Fruit fly (Drosophila melanogaster) whole organism, embryonic: ENCODE results near the gene CG32066.

Experiments used
- Asciz ChIP-seq: fragments of 200-800 bp; sonication (Bioruptor generic); optimal IDR thresholded peaks from 2 replicates; lab custom pipeline; 2017; ENCODE audit warnings: missing biosample characterization, mild to moderate bottlenecking, missing genetic modification characterization, missing genetic modification reagents
- Bdp1 ChIP-seq: fragments of 200-800 bp; sonication (Bioruptor generic); optimal IDR thresholded peaks from 3 replicates; lab custom pipeline; 2016; ENCODE audit warnings: missing biosample characterization, missing genetic modification characterization
- CG10431 ChIP-seq: fragments of 200-800 bp; sonication (Bioruptor generic); optimal IDR thresholded peaks from 3 replicates; lab custom pipeline; 2018; ENCODE audit warnings: missing biosample characterization, mild to moderate bottlenecking, missing genetic modification characterization
- CG11696 ChIP-seq: fragments of 200-800 bp; sonication (Bioruptor generic); IDR thresholded peaks from 2 replicates; pipeline ENCODE4 v1.3.6; 2022; ENCODE audit warnings: missing biosample characterization, missing genetic modification characterization
- CG13775 ChIP-seq: fragments of 200-800 bp; sonication (Bioruptor generic); optimal IDR thresholded peaks from 3 replicates; lab custom pipeline; 2017; ENCODE audit warnings: missing biosample characterization, mild to moderate bottlenecking, missing genetic modification characterization
- CG14014 ChIP-seq: fragments of 200-800 bp; sonication (Bioruptor generic); IDR thresholded peaks from 2 replicates; pipeline ENCODE4 v1.3.6; 2022; ENCODE audit warnings: missing biosample characterization, missing genetic modification characterization
- CG14667 ChIP-seq: fragments of 200-800 bp; sonication (Bioruptor generic); IDR thresholded peaks from 2 replicates; pipeline ENCODE4 v1.3.6; 2022; ENCODE audit warnings: missing biosample characterization, missing genetic modification characterization
- CG15479 ChIP-seq: fragments of 200-800 bp; sonication (Bioruptor generic); optimal IDR thresholded peaks from 3 replicates; lab custom pipeline; 2019; ENCODE audit warnings: missing biosample characterization, mild to moderate bottlenecking, missing genetic modification characterization, moderate library complexity
- CG1647 ChIP-seq: fragments of 200-800 bp; sonication (Bioruptor generic); optimal IDR thresholded peaks from 3 replicates; lab custom pipeline; 2016; ENCODE audit warnings: missing biosample characterization, missing genetic modification characterization
- CG16779 ChIP-seq: fragments of 200-800 bp; sonication (Bioruptor generic); IDR thresholded peaks from 2 replicates; pipeline ENCODE4 v1.3.6; 2022; ENCODE audit warnings: missing biosample characterization, missing genetic modification characterization
- CG17328 ChIP-seq: fragments of 200-800 bp; sonication (Bioruptor generic); IDR thresholded peaks from 2 replicates; pipeline ENCODE4 v1.3.6; 2022; ENCODE audit warnings: missing biosample characterization, missing genetic modification characterization
- CG17359 ChIP-seq: fragments of 200-800 bp; sonication (Bioruptor generic); optimal IDR thresholded peaks from 3 replicates; lab custom pipeline; 2018; ENCODE audit warnings: missing biosample characterization, mild to moderate bottlenecking, missing genetic modification characterization, moderate library complexity
- CG2129 ChIP-seq: fragments of 200-800 bp; sonication (Bioruptor generic); IDR thresholded peaks from 2 replicates; pipeline ENCODE4 v1.3.6; 2022; ENCODE audit warnings: missing biosample characterization, missing genetic modification characterization; ENCODE audit not compliant: partially characterized antibody
- CG2889 ChIP-seq: fragments of 200-800 bp; sonication (Bioruptor generic); IDR thresholded peaks from 3 replicates; pipeline ENCODE4 v1.3.6; 2022; ENCODE audit warnings: missing biosample characterization, missing genetic modification characterization
- CG30020 ChIP-seq: fragments of 200-800 bp; optimal IDR thresholded peaks from 2 replicates; lab custom pipeline; 2019; ENCODE audit warnings: missing biosample characterization, mild to moderate bottlenecking, missing genetic modification characterization, moderate library complexity
- CG31224 ChIP-seq: fragments of 200-800 bp; sonication (Bioruptor generic); IDR thresholded peaks from 2 replicates; pipeline ENCODE4 v1.3.6; 2022; ENCODE audit warnings: missing biosample characterization, missing genetic modification characterization
- CG34422 ChIP-seq: fragments of 200-800 bp; sonication (Bioruptor generic); IDR thresholded peaks from 3 replicates; pipeline ENCODE4 v1.3.6; 2022; ENCODE audit warnings: missing biosample characterization, missing genetic modification characterization
- CG4424 ChIP-seq: fragments of 200-800 bp; sonication (Bioruptor generic); optimal IDR thresholded peaks from 3 replicates; lab custom pipeline; 2016; ENCODE audit warnings: missing biosample characterization, missing genetic modification characterization
- CG6791 ChIP-seq: fragments of 200-800 bp; sonication (Bioruptor generic); IDR thresholded peaks from 3 replicates; pipeline ENCODE4 v1.3.6; 2022; ENCODE audit warnings: missing biosample characterization, missing genetic modification characterization; ENCODE audit not compliant: partially characterized antibody
- CG7271 ChIP-seq: fragments of 200-800 bp; sonication (Bioruptor generic); optimal IDR thresholded peaks from 2 replicates; lab custom pipeline; 2018; ENCODE audit warnings: missing biosample characterization, mild to moderate bottlenecking, missing genetic modification characterization, moderate library complexity
- CG7987 ChIP-seq: fragments of 200-800 bp; sonication (Bioruptor generic); optimal IDR thresholded peaks from 2 replicates; lab custom pipeline; 2018; ENCODE audit warnings: missing biosample characterization, mild to moderate bottlenecking, missing genetic modification characterization, moderate library complexity
- CG9215 ChIP-seq: fragments of 200-800 bp; sonication (Bioruptor generic); IDR thresholded peaks from 2 replicates; pipeline ENCODE4 v1.3.6; 2022; ENCODE audit warnings: missing biosample characterization, missing genetic modification characterization
- CG9437 ChIP-seq: fragments of 200-800 bp; sonication (Bioruptor generic); optimal IDR thresholded peaks from 2 replicates; lab custom pipeline; 2018; ENCODE audit warnings: missing biosample characterization, mild to moderate bottlenecking, missing genetic modification characterization
- CoRest ChIP-seq: fragments of 200-800 bp; sonication (Bioruptor generic); optimal IDR thresholded peaks from 3 replicates; lab custom pipeline; 2018; ENCODE audit warnings: missing biosample characterization, mild to moderate bottlenecking, missing genetic modification characterization, moderate library complexity
- E2f2 ChIP-seq: fragments of 200-800 bp; sonication (Bioruptor generic); IDR thresholded peaks from 2 replicates; pipeline ENCODE4 v1.3.6; 2022; ENCODE audit warnings: missing biosample characterization, missing genetic modification characterization
- Fer1 ChIP-seq: fragments of 200-800 bp; sonication (Bioruptor generic); optimal IDR thresholded peaks from 2 replicates; lab custom pipeline; 2017; ENCODE audit warnings: missing biosample characterization, mild to moderate bottlenecking, missing genetic modification characterization
- HHEX ChIP-seq: fragments of 200-800 bp; sonication (Bioruptor generic); optimal IDR thresholded peaks from 3 replicates; lab custom pipeline; 2017; ENCODE audit warnings: missing biosample characterization, mild to moderate bottlenecking, missing genetic modification characterization, missing genetic modification reagents
- Hr78 ChIP-seq, 2 experiments: fragments of 200-800 bp in 1 of 2; fragments of >200 bp in 1 of 2; sonication (Bioruptor generic) in 1 of 2; optimal IDR thresholded peaks; 2 replicates each; lab custom pipeline; 2017 to 2019; ENCODE audit warnings: missing biosample characterization in 2 of 2, missing genetic modification characterization in 2 of 2, mild to moderate bottlenecking in 1 of 2, moderate library complexity in 1 of 2
- Kr ChIP-seq: fragments of 200-800 bp; sonication (Bioruptor generic); optimal IDR thresholded peaks from 2 replicates; lab custom pipeline; 2017; ENCODE audit warnings: missing biosample characterization, mild to moderate bottlenecking, missing genetic modification characterization
- Opbp ChIP-seq: fragments of 200-800 bp; sonication (Bioruptor generic); IDR thresholded peaks from 3 replicates; pipeline ENCODE4 v1.3.6; 2022; ENCODE audit warnings: missing biosample characterization, missing genetic modification characterization; ENCODE audit not compliant: partially characterized antibody
- Ravus ChIP-seq: fragments of 200-800 bp; sonication (Bioruptor generic); IDR thresholded peaks from 2 replicates; pipeline ENCODE4 v1.3.6; 2022; ENCODE audit warnings: missing biosample characterization, missing genetic modification characterization
- Sox102F ChIP-seq: fragments of 200-800 bp; sonication (Bioruptor generic); optimal IDR thresholded peaks from 2 replicates; lab custom pipeline; 2018; ENCODE audit warnings: missing biosample characterization, mild to moderate bottlenecking, missing genetic modification characterization, moderate library complexity
- Tbp ChIP-seq: fragments of >200 bp; optimal IDR thresholded peaks from 2 replicates; lab custom pipeline; 2018; ENCODE audit warnings: missing biosample characterization, missing genetic modification characterization
- ab ChIP-seq: fragments of 200-800 bp; sonication (Bioruptor generic); optimal IDR thresholded peaks from 2 replicates; lab custom pipeline; 2016; ENCODE audit warnings: missing biosample characterization, missing genetic modification characterization
- br ChIP-seq: fragments of >200 bp; optimal IDR thresholded peaks from 2 replicates; lab custom pipeline; 2017
- chif ChIP-seq, 2 experiments: fragments of 200-800 bp; sonication (Bioruptor generic); optimal IDR thresholded peaks; 3 replicates each; lab custom pipeline; 2016; ENCODE audit warnings: missing biosample characterization in 2 of 2, missing genetic modification characterization in 2 of 2
- dmrt99B ChIP-seq: fragments of 200-800 bp; sonication (Bioruptor generic); optimal IDR thresholded peaks from 2 replicates; lab custom pipeline; 2018; ENCODE audit warnings: missing biosample characterization, mild to moderate bottlenecking, missing genetic modification characterization, moderate library complexity
- dpn ChIP-seq, 2 experiments: fragments of 200-800 bp; sonication (Bioruptor generic); optimal IDR thresholded peaks; 3 replicates each; lab custom pipeline; 2016; ENCODE audit warnings: missing biosample characterization in 2 of 2, missing genetic modification characterization in 2 of 2
- ems ChIP-seq: fragments of 200-800 bp; sonication (Bioruptor generic); optimal IDR thresholded peaks from 3 replicates; lab custom pipeline; 2016; ENCODE audit warnings: missing biosample characterization, missing genetic modification characterization
- esg ChIP-seq: fragments of 200-800 bp; sonication (Bioruptor generic); conservative IDR thresholded peaks from 2 replicates; pipeline ENCODE4 v1.3.6; 2022; ENCODE audit warnings: missing biosample characterization, missing genetic modification characterization
- fru ChIP-seq: fragments of >200 bp; optimal IDR thresholded peaks from 2 replicates; lab custom pipeline; 2017
- ham ChIP-seq: fragments of 200-800 bp; sonication (Bioruptor generic); IDR thresholded peaks from 2 replicates; pipeline ENCODE4 v1.3.6; 2022; ENCODE audit warnings: missing biosample characterization, missing genetic modification characterization
- hkb ChIP-seq, 2 experiments: fragments of 200-800 bp in 1 of 2; fragments of >200 bp in 1 of 2; sonication (Bioruptor generic) in 1 of 2; IDR thresholded peaks in 1 of 2; optimal IDR thresholded peaks in 1 of 2; 2 replicates each; pipeline versions ENCODE4 v1.3.6 to Lab custom; 2017 to 2022; ENCODE audit warnings: missing biosample characterization in 1 of 2, missing genetic modification characterization in 1 of 2
- knrl ChIP-seq: fragments of 200-800 bp; sonication (Bioruptor generic); IDR thresholded peaks from 3 replicates; pipeline ENCODE4 v1.3.6; 2022; ENCODE audit warnings: missing biosample characterization, missing genetic modification characterization; ENCODE audit not compliant: partially characterized antibody
- mirr ChIP-seq: fragments of 200-800 bp; sonication (Bioruptor generic); optimal IDR thresholded peaks from 3 replicates; lab custom pipeline; 2018; ENCODE audit warnings: missing biosample characterization, mild to moderate bottlenecking, missing genetic modification characterization
- mld ChIP-seq: fragments of 200-800 bp; sonication (Bioruptor generic); IDR thresholded peaks from 3 replicates; pipeline ENCODE4 v1.3.6; 2022; ENCODE audit warnings: missing biosample characterization, missing genetic modification characterization; ENCODE audit not compliant: partially characterized antibody
- peb ChIP-seq: fragments of 200-800 bp; sonication (Bioruptor generic); IDR thresholded peaks from 2 replicates; pipeline ENCODE4 v1.3.6; 2022; ENCODE audit warnings: missing biosample characterization, missing genetic modification characterization
- sna ChIP-seq: fragments of 200-800 bp; sonication (Bioruptor generic); IDR thresholded peaks from 2 replicates; pipeline ENCODE4 v1.3.6; 2022; ENCODE audit warnings: missing biosample characterization, missing genetic modification characterization; ENCODE audit not compliant: partially characterized antibody
- sob ChIP-seq: fragments of 200-800 bp; sonication (Bioruptor generic); IDR thresholded peaks from 2 replicates; pipeline ENCODE4 v1.3.6; 2022; ENCODE audit warnings: missing biosample characterization, missing genetic modification characterization
- vfl ChIP-seq: fragments of 200-800 bp; sonication (Bioruptor generic); optimal IDR thresholded peaks from 2 replicates; lab custom pipeline; 2016; ENCODE audit warnings: missing biosample characterization, missing genetic modification characterization
- zen ChIP-seq: fragments of 200-800 bp; sonication (Bioruptor generic); optimal IDR thresholded peaks from 3 replicates; lab custom pipeline; 2018; ENCODE audit warnings: missing biosample characterization, mild to moderate bottlenecking, missing genetic modification characterization, moderate library complexity

The CG32066 gene

dm6 chr3L:10681814-10682213 is 21.0 kb upstream of the CG32066 start (continued):
- TF ChIP-seq dmrt99B (no peak), CG4424 (no peak), HHEX (GFP tag; lab: Kevin White, UChicago) (no peak), CG9215 (GFP tag; lab: Robert Waterston, UW) (no peak), peb (GFP tag; lab: Robert Waterston, UW) (no peak), Asciz (GFP tag; lab: Kevin White, UChicago) (no peak), chif (GFP tag; optimal IDR thresholded peaks at IDR 0.05; lab: Kevin White, UChicago) (no peak), sob (GFP tag; lab: Robert Waterston, UW) (no peak), E2f2 (no peak; the same call in 1 of the 2 replicates), CG1647 (GFP tag; lab: Kevin White, UChicago) (no peak), sna (GFP tag; lab: Robert Waterston, UW) (peak; percentile 30; the same call in 1 of the 2 replicates), ham (GFP tag; lab: Robert Waterston, UW) (no peak), CG2129 (GFP tag; lab: Robert Waterston, UW) (no peak), knrl (GFP tag; lab: Robert Waterston, UW) (no peak), CoRest (tag; lab: Kevin White, UChicago) (no peak), CG17359 (tag; lab: Kevin White, UChicago) (no peak), CG6791 (GFP tag; lab: Robert Waterston, UW) (no peak), dpn (GFP tag; optimal IDR thresholded peaks at IDR 0.05; lab: Kevin White, UChicago) (no peak), CG30020 (no peak), ab (GFP tag; lab: Kevin White, UChicago) (no peak), ems (GFP tag; lab: Kevin White, UChicago) (no peak), CG11696 (GFP tag; lab: Robert Waterston, UW) (peak; percentile 40; the same call in 1 of the 2 replicates), CG31224 (GFP tag; lab: Robert Waterston, UW) (no peak), CG15479 (GFP tag; lab: Kevin White, UChicago) (no peak), Fer1 (GFP tag; lab: Kevin White, UChicago) (no peak), CG13775 (no peak), CG7987 (GFP tag; lab: Kevin White, UChicago) (no peak), CG34422 (GFP tag; lab: Robert Waterston, UW) (no peak), zen (no peak), Ravus (GFP tag; lab: Robert Waterston, UW) (no peak), CG2889 (GFP tag; lab: Robert Waterston, UW) (no peak), mirr (GFP tag; lab: Kevin White, UChicago) (no peak), CG7271 (tag; lab: Kevin White, UChicago) (no peak), mld (GFP tag; lab: Robert Waterston, UW) (no peak), fru (lab: Kevin White, UChicago) (no peak), Bdp1 (GFP tag; lab: Kevin White, UChicago) (no peak), hkb (optimal IDR thresholded peaks at IDR 0.05; lab: Kevin White, UChicago) (no peak), hkb (GFP tag; IDR thresholded peaks at IDR 0.05; lab: Robert Waterston, UW) (peak; percentile 45; the same call in 1 of the 2 replicates), CG10431 (GFP tag; lab: Kevin White, UChicago) (no peak), CG9437 (GFP tag; lab: Kevin White, UChicago) (no peak), CG17328 (no peak), Opbp (GFP tag; lab: Robert Waterston, UW) (no peak), Sox102F (no peak), CG14014 (GFP tag; lab: Robert Waterston, UW) (0 out of 2 replicates have a peak, but pooled peaks have one; percentile 12), Hr78 (GFP tag; optimal IDR thresholded peaks at IDR 0.05; lab: Kevin White, UChicago) (no peak), Kr (no peak), CG16779 (0 out of 2 replicates have a peak, but pooled peaks have one; percentile 56), br (lab: Kevin White, UChicago) (no peak), CG14667 (no peak), esg (no peak), Tbp (GFP tag; lab: Kevin White, UChicago) (no peak), vfl (GFP tag; lab: Kevin White, UChicago) (no peak)
